Worm (Caenorhabditis elegans) whole organism, L4 larva: ENCODE data around the gene tbc-19.

Source experiments
- F10B5.3 ChIP-seq: sonication (generic microtip); optimal IDR thresholded peaks from 2 replicates; lab custom pipeline; 2016; ENCODE audit warnings: mild to moderate bottlenecking, missing genetic modification characterization, missing compliant biosample characterization
- F44E2.7 ChIP-seq: fragments of 200-800 bp; sonication (Bioruptor generic); IDR thresholded peaks from 2 replicates; pipeline ENCODE4 v2.1.2; 2022; ENCODE audit warnings: missing genetic modification characterization, missing compliant biosample characterization
- R02D3.7 ChIP-seq: fragments of 150-350 bp; sonication (generic microtip); optimal IDR thresholded peaks from 3 replicates; lab custom pipeline; 2014; ENCODE audit warnings: missing biosample characterization, missing genetic modification characterization
- Y48G9A.11 ChIP-seq: fragments of 200-800 bp; sonication (Bioruptor generic); IDR thresholded peaks from 2 replicates; pipeline ENCODE4 v1.3.6; 2022; ENCODE audit warnings: missing genetic modification reagents, missing genetic modification characterization, missing compliant biosample characterization
- Y75B8A.6 ChIP-seq: fragments of 200-800 bp; sonication (Bioruptor generic); IDR thresholded peaks from 2 replicates; pipeline ENCODE4 v1.3.6; 2022; ENCODE audit warnings: missing genetic modification reagents, missing genetic modification characterization, missing compliant biosample characterization
- aha-1 ChIP-seq: fragments of 150-350 bp; peaks from one replicate; lab custom pipeline; 2014; ENCODE audit warnings: missing biosample characterization, missing genetic modification characterization
- ama-1 ChIP-seq: fragments of 150-350 bp; optimal IDR thresholded peaks from 2 replicates; lab custom pipeline; 2014; ENCODE audit warnings: inconsistent platforms, mixed read lengths
- attf-4 ChIP-seq: sonication (generic microtip); optimal IDR thresholded peaks from 3 replicates; lab custom pipeline; 2017; ENCODE audit warnings: missing biosample characterization, missing genetic modification characterization
- ceh-28 ChIP-seq: fragments of 150-350 bp; optimal IDR thresholded peaks from 2 replicates; lab custom pipeline; 2014; ENCODE audit warnings: missing biosample characterization, missing genetic modification reagents, missing genetic modification characterization
- ceh-44 ChIP-seq: fragments of 200-800 bp; sonication (Bioruptor generic); IDR thresholded peaks from 2 replicates; pipeline ENCODE4 v1.3.6; 2022; ENCODE audit warnings: missing genetic modification reagents, missing genetic modification characterization, missing compliant biosample characterization
- daf-12 ChIP-seq: fragments of 150-350 bp; optimal IDR thresholded peaks from 2 replicates; lab custom pipeline; 2014; ENCODE audit warnings: missing biosample characterization, missing genetic modification reagents, missing genetic modification characterization
- daf-16 ChIP-seq, 3 experiments: sonication (generic microtip); optimal IDR thresholded peaks; 2 replicates each; lab custom pipeline; 2016 to 2017; ENCODE audit warnings: missing genetic modification characterization in 3 of 3, missing genetic modification reagents in 3 of 3, mild to moderate bottlenecking in 2 of 3, missing compliant biosample characterization in 2 of 3, missing biosample characterization in 1 of 3, moderate library complexity in 1 of 3
- daf-19 ChIP-seq: fragments of 200-800 bp; sonication (Bioruptor generic); conservative IDR thresholded peaks from 2 replicates; pipeline ENCODE4 v1.3.6; 2022; ENCODE audit warnings: missing genetic modification characterization, missing compliant biosample characterization
- dmd-8 ChIP-seq: fragments of 200-800 bp; sonication (Bioruptor generic); IDR thresholded peaks from 2 replicates; pipeline ENCODE4 v1.3.6; 2022; ENCODE audit warnings: missing genetic modification characterization, missing compliant biosample characterization
- dve-1 ChIP-seq: sonication (generic microtip); optimal IDR thresholded peaks from 2 replicates; lab custom pipeline; 2017; ENCODE audit warnings: antibody characterized with exemption, mild to moderate bottlenecking, missing genetic modification characterization, missing compliant biosample characterization; ENCODE audit not compliant: insufficient read depth
- fos-1 ChIP-seq: fragments of 150-350 bp; optimal IDR thresholded peaks from 2 replicates; lab custom pipeline; 2014; ENCODE audit warnings: missing biosample characterization, missing genetic modification characterization
- gei-8 ChIP-seq: fragments of 200-800 bp; sonication (Bioruptor generic); optimal IDR thresholded peaks from 2 replicates; lab custom pipeline; 2018; ENCODE audit warnings: mild to moderate bottlenecking, missing genetic modification characterization, missing compliant biosample characterization
- hif-1 ChIP-seq, 2 experiments: sonication (generic microtip); optimal IDR thresholded peaks; 2 replicates each; lab custom pipeline; 2016 to 2017; ENCODE audit warnings: missing compliant biosample characterization in 2 of 2, missing genetic modification characterization in 2 of 2, missing genetic modification reagents in 2 of 2, missing genotype in 2 of 2, mild to moderate bottlenecking in 1 of 2
- hlh-30 ChIP-seq: sonication (generic microtip); optimal IDR thresholded peaks from 2 replicates; lab custom pipeline; 2017; ENCODE audit warnings: antibody characterized with exemption, mild to moderate bottlenecking, missing genetic modification characterization, missing compliant biosample characterization; ENCODE audit not compliant: insufficient read depth
- lin-1 ChIP-seq: fragments of 200-800 bp; sonication (Bioruptor generic); IDR thresholded peaks from 2 replicates; pipeline ENCODE4 v1.3.6; 2022; ENCODE audit warnings: missing genetic modification reagents, missing genetic modification characterization, missing compliant biosample characterization
- lin-13 ChIP-seq: fragments of 150-350 bp; optimal IDR thresholded peaks from 2 replicates; lab custom pipeline; 2014; ENCODE audit warnings: missing biosample characterization, missing genetic modification reagents, missing genetic modification characterization
- lin-29 ChIP-seq: fragments of 200-800 bp; sonication (Bioruptor generic); IDR thresholded peaks from 2 replicates; pipeline ENCODE4 v1.3.6; 2022; ENCODE audit warnings: missing genetic modification reagents, missing genetic modification characterization, missing compliant biosample characterization
- mdt-29 ChIP-seq: fragments of 200-800 bp; sonication (Bioruptor generic); IDR thresholded peaks from 2 replicates; pipeline ENCODE4 v1.3.6; 2022; ENCODE audit warnings: missing genetic modification reagents, missing genetic modification characterization, missing compliant biosample characterization
- mep-1 ChIP-seq: fragments of 150-350 bp; sonication (generic microtip); optimal IDR thresholded peaks from 3 replicates; lab custom pipeline; 2014; ENCODE audit warnings: missing biosample characterization, missing genetic modification characterization
- mes-2 ChIP-seq: sonication (generic microtip); optimal IDR thresholded peaks from 2 replicates; lab custom pipeline; 2016; ENCODE audit warnings: missing genotype, mild to moderate bottlenecking, missing genetic modification characterization, missing compliant biosample characterization; ENCODE audit not compliant: poor library complexity, severe bottlenecking
- nhr-10 ChIP-seq: fragments of 150-350 bp; optimal IDR thresholded peaks from 2 replicates; lab custom pipeline; 2014; ENCODE audit warnings: missing biosample characterization, missing genetic modification characterization
- nhr-25 ChIP-seq: sonication (generic microtip); optimal IDR thresholded peaks from 2 replicates; lab custom pipeline; 2017; ENCODE audit warnings: missing genetic modification characterization, mild to moderate bottlenecking, missing compliant biosample characterization, antibody characterized with exemption, moderate library complexity, borderline replicate concordance; ENCODE audit not compliant: insufficient read depth
- nhr-28 ChIP-seq: fragments of 150-350 bp; optimal IDR thresholded peaks from 2 replicates; lab custom pipeline; 2014; ENCODE audit warnings: missing biosample characterization, missing genetic modification characterization
- nhr-42 ChIP-seq: fragments of 200-800 bp; sonication (Bioruptor generic); IDR thresholded peaks from 2 replicates; pipeline ENCODE4 v1.3.6; 2022; ENCODE audit warnings: missing genetic modification characterization, missing compliant biosample characterization
- nhr-48 ChIP-seq: sonication (generic microtip); optimal IDR thresholded peaks from 2 replicates; lab custom pipeline; 2016; ENCODE audit warnings: mild to moderate bottlenecking, missing genetic modification characterization, missing compliant biosample characterization
- php-3 ChIP-seq: fragments of 200-800 bp; sonication (Bioruptor generic); IDR thresholded peaks from 2 replicates; pipeline ENCODE4 v1.3.6; 2022; ENCODE audit warnings: missing genetic modification reagents, missing genetic modification characterization, missing compliant biosample characterization
- pqm-1 ChIP-seq: sonication (generic microtip); optimal IDR thresholded peaks from 2 replicates; lab custom pipeline; 2017; ENCODE audit warnings: missing biosample characterization, missing genetic modification characterization
- snpc-1.2 ChIP-seq: fragments of 200-800 bp; sonication (Bioruptor generic); IDR thresholded peaks from 2 replicates; pipeline ENCODE4 v1.3.6; 2022; ENCODE audit warnings: missing genetic modification reagents, missing genetic modification characterization, missing compliant biosample characterization
- unc-62 ChIP-seq, 3 experiments: fragments of 150-350 bp in 1 of 3; sonication (generic microtip); optimal IDR thresholded peaks in 2 of 3; peaks in 1 of 3; 1 replicate in 1 of 3; 2 replicates in 2 of 3; lab custom pipeline; 2014 to 2017; ENCODE audit warnings: missing biosample characterization in 3 of 3, missing genetic modification characterization in 3 of 3, missing genetic modification reagents in 3 of 3, missing genotype in 1 of 3
- zfp-2 ChIP-seq: sonication (generic microtip); optimal IDR thresholded peaks from 2 replicates; lab custom pipeline; 2016; ENCODE audit warnings: mild to moderate bottlenecking, missing genetic modification characterization, missing compliant biosample characterization
- zip-2 ChIP-seq: fragments of 150-350 bp; optimal IDR thresholded peaks from 2 replicates; lab custom pipeline; 2014; ENCODE audit warnings: missing biosample characterization, missing genetic modification characterization

tbc-19 gene

DNA sequence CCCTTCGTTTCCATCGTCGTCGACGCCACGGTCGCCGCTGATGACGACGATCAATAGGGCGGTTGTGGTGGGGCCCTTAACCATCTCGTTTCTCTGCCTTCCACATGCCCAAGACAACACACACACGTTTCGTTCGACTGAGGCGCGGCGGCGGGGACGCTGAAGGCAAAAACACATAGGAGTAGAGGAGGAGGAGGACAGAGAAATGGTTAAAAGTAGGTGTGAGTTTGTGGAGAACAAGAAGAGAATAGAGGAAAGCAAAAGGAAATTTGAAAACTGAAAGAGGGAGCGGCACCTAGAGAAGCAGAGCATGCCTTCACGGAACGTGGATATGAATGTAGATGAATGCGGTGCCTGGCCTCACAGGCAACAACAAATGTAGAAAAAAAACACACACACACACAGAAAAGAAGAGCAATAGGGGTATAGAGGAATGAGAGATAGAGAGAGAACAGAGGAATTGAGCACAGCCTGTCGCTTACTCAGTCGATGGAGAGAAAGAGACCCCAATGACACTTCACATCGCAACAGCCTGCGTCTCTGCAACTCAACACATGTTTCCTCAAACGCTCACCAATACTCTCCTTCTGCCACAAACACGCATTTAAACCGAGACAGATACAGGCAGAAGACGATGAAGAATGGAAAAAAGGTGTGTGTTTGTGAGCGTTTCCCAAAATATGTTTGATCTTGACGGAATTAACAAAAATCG, 42.9 kb downstream of the tbc-19 start (continued):
- peak; percentile 63 for TF ChIP-seq ceh-28 (tag; lab: Kevin White, UChicago)
- no peak for TF ChIP-seq Y48G9A.11 (GFP tag; lab: Robert Waterston, UW)
- TF ChIP-seq attf-4 (tag; lab: Kevin White, UChicago) = no peak
- TF ChIP-seq mep-1 (tag; lab: Kevin White, UChicago) = peak; percentile 90
- no peak for TF ChIP-seq lin-29
- TF ChIP-seq R02D3.7 (tag; lab: Kevin White, UChicago) = no peak

DNA sequence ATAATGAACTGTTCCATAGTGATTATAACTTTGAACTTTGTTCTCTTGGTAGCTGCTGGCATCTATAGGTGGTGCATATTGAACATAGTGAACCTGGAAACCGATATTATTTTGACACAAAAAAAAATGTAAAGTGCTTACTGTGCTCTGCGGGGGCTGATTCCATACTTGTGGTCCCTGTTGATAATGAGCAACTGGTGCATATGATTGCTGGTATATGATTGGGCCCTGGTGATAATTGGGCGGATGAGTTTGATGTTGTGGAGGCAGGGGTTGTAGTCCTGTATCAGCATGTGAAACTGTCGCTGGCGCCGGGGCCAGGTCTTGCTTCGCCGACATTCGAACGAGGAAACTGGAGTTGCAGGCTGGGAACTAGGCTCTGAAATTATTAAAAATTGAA, 44.0 kb downstream of the tbc-19 start, which contains the start of gene pqn-39:
pqn-39 (minus strand) TSS at position 385 of the 400 bp plus-strand sequence.
- TF ChIP-seq mes-2 (tag; lab: Kevin White, UChicago) (no peak), unc-62 (GFP tag; optimal IDR thresholded peaks at IDR 0.05 in 1 of 2; lab: Kevin White, UChicago) (peak in 1 of 2 experiments; percentile 91), unc-62 (tag; optimal IDR thresholded peaks at IDR 0.05; lab: Kevin White, UChicago) (no peak), dmd-8 (GFP tag; lab: Robert Waterston, UW) (no peak)

DNA sequence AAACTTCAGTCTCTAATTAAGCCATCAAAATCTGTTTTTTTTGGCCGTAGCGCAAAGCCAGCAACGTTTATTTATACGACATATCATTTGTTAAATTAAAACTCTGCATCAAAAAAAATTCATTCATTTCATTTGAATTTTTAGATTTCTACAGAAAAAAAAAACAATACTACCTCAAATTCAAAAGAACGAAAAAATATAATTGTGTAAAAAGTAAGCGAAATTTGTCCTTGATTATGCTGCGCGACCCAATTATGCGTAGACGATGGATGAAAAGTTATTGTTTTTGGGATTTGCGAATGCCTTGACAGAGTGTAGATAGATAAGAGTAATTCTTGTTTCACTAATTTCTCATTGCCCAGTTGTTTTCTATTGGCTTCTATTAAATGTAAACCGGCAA, 49.1 kb downstream of the tbc-19 start, which contains the start of gene F48F7.3:
F48F7.3 (plus strand) TSS at position 301 of the 400 bp plus-strand sequence.
- TF ChIP-seq fos-1 (tag; lab: Kevin White, UChicago) (no peak), nhr-10 (tag; lab: Kevin White, UChicago) (no peak), zfp-2 (no peak), nhr-42 (GFP tag; lab: Robert Waterston, UW) (no peak), mdt-29 (GFP tag; lab: Robert Waterston, UW) (no peak), nhr-28 (tag; lab: Kevin White, UChicago) (no peak)

DNA sequence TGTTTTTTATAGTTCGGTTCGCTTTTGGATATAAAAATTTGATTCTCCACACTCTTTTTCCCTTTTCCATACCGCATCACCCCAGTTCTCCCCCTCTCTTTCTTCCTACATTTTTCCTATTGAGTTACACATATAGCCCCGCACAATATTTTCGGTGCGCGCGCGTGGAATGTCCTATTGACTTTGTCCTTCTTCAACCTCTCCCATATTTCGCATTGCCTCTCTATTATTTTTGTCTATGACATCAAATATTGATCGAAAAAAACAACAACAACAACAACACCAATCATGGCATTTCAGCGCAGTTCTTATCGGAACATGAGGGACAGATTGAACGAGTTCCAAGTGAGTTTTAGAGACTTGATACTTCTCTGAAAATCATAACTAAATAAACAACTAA, 52.5 kb downstream of the tbc-19 start, which contains the start of gene syx-2:
syx-2 (plus strand) TSS at position 301 of the 400 bp plus-strand sequence.
- TF ChIP-seq hif-1 (tag; optimal IDR thresholded peaks at IDR 0.05; lab: Kevin White, UChicago) = no peak
- TF ChIP-seq unc-62 (GFP tag; optimal IDR thresholded peaks at IDR 0.05 in 1 of 2; lab: Kevin White, UChicago) = no peak
- TF ChIP-seq unc-62 (tag; optimal IDR thresholded peaks at IDR 0.05; lab: Kevin White, UChicago) = no peak
- TF ChIP-seq F44E2.7 (GFP tag; lab: Robert Waterston, UW) = no peak
- no peak for TF ChIP-seq gei-8 (GFP tag; lab: Kevin White, UChicago)
- TF ChIP-seq ceh-44 = no peak
- TF ChIP-seq F10B5.3 (tag; lab: Kevin White, UChicago) = no peak
- TF ChIP-seq Y75B8A.6 (GFP tag; lab: Robert Waterston, UW) = no peak
- TF ChIP-seq zfp-2 = no peak
- TF ChIP-seq dmd-8 (GFP tag; lab: Robert Waterston, UW) = no peak
- no peak for TF ChIP-seq snpc-1.2 (GFP tag; lab: Robert Waterston, UW)
- no peak for TF ChIP-seq nhr-28 (tag; lab: Kevin White, UChicago)
- TF ChIP-seq lin-13 (GFP tag; lab: Kevin White, UChicago) = no peak
- no peak for TF ChIP-seq zip-2
- no peak for TF ChIP-seq nhr-48 (tag; lab: Kevin White, UChicago)
- no peak for TF ChIP-seq daf-19 (GFP tag; lab: Robert Waterston, UW)
- no peak for TF ChIP-seq aha-1 (tag; lab: Kevin White, UChicago)
- TF ChIP-seq daf-12 (tag; lab: Kevin White, UChicago) = no peak
- TF ChIP-seq lin-1 (GFP tag; lab: Robert Waterston, UW) = no peak
- TF ChIP-seq nhr-25 (tag; lab: Kevin White, UChicago) = no peak
- TF ChIP-seq ama-1 (lab: Kevin White, UChicago) = no peak

DNA sequence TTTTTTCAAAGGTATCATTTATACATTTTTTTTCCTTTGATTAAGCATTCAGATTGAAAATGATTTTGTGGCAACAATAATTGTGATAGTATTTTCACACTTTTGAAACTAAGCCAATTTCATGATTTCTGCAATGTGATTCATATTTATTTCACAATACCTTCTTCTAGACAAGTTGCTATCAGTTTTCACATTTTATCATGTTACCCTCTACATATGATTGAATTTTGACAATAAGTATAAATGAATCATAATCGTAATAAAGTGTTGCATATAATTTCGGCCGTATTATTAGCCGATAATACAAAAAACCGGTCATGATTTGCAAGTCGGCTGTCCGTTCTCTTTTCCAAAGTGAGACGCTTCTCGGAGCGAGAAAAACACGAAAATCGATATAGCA, 52.9 kb downstream of the tbc-19 start:
- TF ChIP-seq dve-1 (tag; lab: Kevin White, UChicago) (peak; percentile 17), nhr-42 (GFP tag; lab: Robert Waterston, UW) (no peak), php-3 (0 out of 2 replicates have a peak, but pooled peaks have one; percentile 29), mep-1 (tag; lab: Kevin White, UChicago) (peak; percentile 17), pqm-1 (peak; percentile 55), hlh-30 (peak; percentile 22), fos-1 (tag; lab: Kevin White, UChicago) (no peak), nhr-28 (tag; lab: Kevin White, UChicago) (peak; percentile 12), daf-16 (GFP tag; optimal IDR thresholded peaks at IDR 0.05; lab: Kevin White, UChicago) (no peak), daf-16 (tag; optimal IDR thresholded peaks at IDR 0.05; lab: Kevin White, UChicago) (peak; percentile 29)
